Worm (Caenorhabditis elegans): ENCODE data around the gene lact-6.

DNA sequence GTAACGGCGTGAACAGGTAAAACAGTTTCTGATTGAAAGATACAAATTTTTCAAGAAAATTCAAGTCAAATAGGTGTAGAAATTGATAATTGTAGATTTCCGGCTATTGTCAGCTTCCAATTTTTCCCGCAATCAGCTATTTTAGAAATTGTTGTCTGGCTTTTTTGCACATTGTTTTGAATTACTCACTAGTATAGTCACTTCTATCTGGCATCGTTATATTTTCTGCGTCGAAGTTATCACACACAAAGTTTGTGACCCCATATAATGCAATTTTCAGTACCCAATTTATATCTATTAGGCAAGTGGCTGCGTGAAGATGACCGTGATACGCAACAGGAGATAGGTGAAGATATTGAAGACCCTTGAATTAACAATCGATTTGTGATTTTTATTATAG, 4.0 kb upstream of the lact-6 start:
- TF ChIP-seq sea-1 (GFP tag; conservative IDR thresholded peaks at IDR 0.05) = no peak
- TF ChIP-seq scrt-1 (GFP tag; IDR thresholded peaks at IDR 0.05) = no peak
- TF ChIP-seq ama-1 (optimal IDR thresholded peaks at IDR 0.05) = no peak
- no peak for TF ChIP-seq hmbx-1 (tag; optimal IDR thresholded peaks at IDR 0.05)
- TF ChIP-seq ceh-36 (tag; optimal IDR thresholded peaks at IDR 0.05) = no peak
- no peak for TF ChIP-seq hmg-4 (GFP tag; optimal IDR thresholded peaks at IDR 0.05)
- TF ChIP-seq B0310.2 (tag; optimal IDR thresholded peaks at IDR 0.05) = no peak
- no peak for TF ChIP-seq tra-4 (tag; optimal IDR thresholded peaks at IDR 0.05)
